Worm (Caenorhabditis elegans) whole organism, L1 larva: ENCODE measurements around the gene nhr-180.

Experiments
- C04F5.9 ChIP-seq: sonication (generic microtip); optimal IDR thresholded peaks from 2 replicates; lab custom pipeline; 2016; ENCODE audit warnings: missing genetic modification characterization, missing compliant biosample characterization
- F16B12.6 ChIP-seq: fragments of 150-350 bp; optimal IDR thresholded peaks from 2 replicates; lab custom pipeline; 2014; ENCODE audit warnings: missing biosample characterization, missing genetic modification characterization
- Y116A8C.19 ChIP-seq: sonication (generic microtip); optimal IDR thresholded peaks from 2 replicates; lab custom pipeline; 2016; ENCODE audit warnings: missing compliant biosample characterization, missing genetic modification characterization, borderline replicate concordance
- aly-2 ChIP-seq: fragments of 150-350 bp; optimal IDR thresholded peaks from 2 replicates; lab custom pipeline; 2014; ENCODE audit warnings: missing biosample characterization, missing genetic modification characterization
- ama-1 ChIP-seq: fragments of 150-350 bp; optimal IDR thresholded peaks from 2 replicates; lab custom pipeline; 2014
- blmp-1 ChIP-seq: fragments of 150-350 bp; optimal IDR thresholded peaks from 2 replicates; lab custom pipeline; 2014; ENCODE audit warnings: missing biosample characterization, missing genetic modification characterization
- ceh-63 ChIP-seq: fragments of 200-800 bp; sonication (Bioruptor generic); optimal IDR thresholded peaks from 2 replicates; lab custom pipeline; 2018; ENCODE audit warnings: mild to moderate bottlenecking, missing genetic modification characterization, missing compliant biosample characterization
- ceh-8 ChIP-seq: fragments of 200-800 bp; sonication (Bioruptor generic); optimal IDR thresholded peaks from 2 replicates; lab custom pipeline; 2018; ENCODE audit warnings: mild to moderate bottlenecking, missing genetic modification characterization, moderate library complexity, missing compliant biosample characterization
- ceh-82 ChIP-seq, 3 experiments: fragments of 150-350 bp in 1 of 3; sonication (generic microtip) in 2 of 3; optimal IDR thresholded peaks; 2 replicates each; lab custom pipeline; 2014 to 2017; ENCODE audit warnings: missing biosample characterization in 3 of 3, missing genetic modification characterization in 3 of 3
- ceh-88 ChIP-seq: fragments of 200-800 bp; sonication (Bioruptor generic); IDR thresholded peaks from 2 replicates; pipeline ENCODE4 v1.3.6; 2022; ENCODE audit warnings: missing genetic modification characterization, missing compliant biosample characterization
- ces-1 ChIP-seq: fragments of 150-350 bp; optimal IDR thresholded peaks from 2 replicates; lab custom pipeline; 2014; ENCODE audit warnings: missing biosample characterization, missing genetic modification reagents, missing genetic modification characterization
- dpl-1 ChIP-seq, 3 experiments: fragments of 150-350 bp in 2 of 3; sonication (generic microtip) in 1 of 3; optimal IDR thresholded peaks; 2 replicates each; lab custom pipeline; 2014 to 2017; ENCODE audit warnings: missing biosample characterization in 3 of 3, missing genetic modification characterization in 3 of 3, missing genetic modification reagents in 3 of 3
- efl-1 ChIP-seq, 4 experiments: fragments of 150-350 bp; optimal IDR thresholded peaks in 3 of 4; peaks in 1 of 4; 1 replicate in 1 of 4; 2 replicates in 3 of 4; lab custom pipeline; 2014; ENCODE audit warnings: missing biosample characterization in 2 of 4, missing genetic modification characterization in 2 of 4, missing genetic modification reagents in 2 of 4
- efl-3 ChIP-seq: fragments of 200-800 bp; sonication (Bioruptor generic); optimal IDR thresholded peaks from 2 replicates; lab custom pipeline; 2018; ENCODE audit warnings: mild to moderate bottlenecking, missing genetic modification characterization, missing compliant biosample characterization
- egl-13 ChIP-seq: sonication (generic microtip); optimal IDR thresholded peaks from 2 replicates; lab custom pipeline; 2016; ENCODE audit warnings: missing genotype, missing genetic modification reagents, missing genetic modification characterization, missing compliant biosample characterization
- elt-3 ChIP-seq, 6 experiments: fragments of 150-350 bp in 1 of 6; sonication (generic microtip); optimal IDR thresholded peaks; 2 replicates each; lab custom pipeline; 2017 to 2018; ENCODE audit warnings: missing biosample characterization in 6 of 6, missing genetic modification characterization in 6 of 6, inconsistent platforms in 1 of 6
- fkh-10 ChIP-seq: sonication (generic microtip); optimal IDR thresholded peaks from 2 replicates; lab custom pipeline; 2017; ENCODE audit warnings: missing biosample characterization, missing genetic modification reagents, missing genetic modification characterization
- fkh-4 ChIP-seq: sonication (generic microtip); optimal IDR thresholded peaks from 2 replicates; lab custom pipeline; 2016; ENCODE audit warnings: missing compliant biosample characterization, missing genetic modification characterization, borderline replicate concordance
- hlh-17 ChIP-seq: fragments of 200-800 bp; sonication (Bioruptor generic); optimal IDR thresholded peaks from 2 replicates; lab custom pipeline; 2018; ENCODE audit warnings: missing genetic modification characterization, mild to moderate bottlenecking, missing compliant biosample characterization, moderate library complexity, borderline replicate concordance
- hpl-2 ChIP-seq: fragments of 150-350 bp; optimal IDR thresholded peaks from 2 replicates; lab custom pipeline; 2014; ENCODE audit warnings: missing biosample characterization, missing genetic modification reagents, missing genetic modification characterization
- irx-1 ChIP-seq: sonication (generic microtip); optimal IDR thresholded peaks from 2 replicates; lab custom pipeline; 2016; ENCODE audit warnings: missing genetic modification characterization, missing compliant biosample characterization
- jun-1 ChIP-seq: fragments of 150-350 bp; optimal IDR thresholded peaks from 2 replicates; lab custom pipeline; 2014; ENCODE audit warnings: missing biosample characterization, missing genetic modification reagents, missing genetic modification characterization
- lin-13 ChIP-seq: fragments of 150-350 bp; optimal IDR thresholded peaks from 2 replicates; lab custom pipeline; 2014; ENCODE audit warnings: missing biosample characterization, missing genetic modification reagents, missing genetic modification characterization
- lin-14 ChIP-seq: fragments of 200-800 bp; sonication (Bioruptor generic); optimal IDR thresholded peaks from 2 replicates; lab custom pipeline; 2018; ENCODE audit warnings: mild to moderate bottlenecking, missing genetic modification characterization, moderate library complexity, missing compliant biosample characterization
- lin-35 ChIP-seq, 2 experiments: fragments of 150-350 bp; optimal IDR thresholded peaks; 2 replicates each; lab custom pipeline; 2014; ENCODE audit warnings: missing biosample characterization in 2 of 2, missing genetic modification characterization in 2 of 2, missing genetic modification reagents in 2 of 2
- lin-39 ChIP-seq: fragments of 150-350 bp; optimal IDR thresholded peaks from 2 replicates; lab custom pipeline; 2014; ENCODE audit warnings: missing biosample characterization, missing genetic modification reagents, missing genetic modification characterization
- lir-3 ChIP-seq: sonication (generic microtip); optimal IDR thresholded peaks from 2 replicates; lab custom pipeline; 2016; ENCODE audit warnings: mild to moderate bottlenecking, missing genetic modification characterization, moderate library complexity, missing compliant biosample characterization; ENCODE audit not compliant: poor library complexity
- lsy-2 ChIP-seq, 2 experiments: fragments of 150-350 bp; optimal IDR thresholded peaks; 2 replicates each; lab custom pipeline; 2014; ENCODE audit warnings: missing biosample characterization in 2 of 2, missing genetic modification characterization in 2 of 2
- nhr-11 ChIP-seq: fragments of 150-350 bp; optimal IDR thresholded peaks from 2 replicates; lab custom pipeline; 2014; ENCODE audit warnings: missing biosample characterization, missing genetic modification characterization
- nhr-12 ChIP-seq: sonication (generic microtip); optimal IDR thresholded peaks from 2 replicates; lab custom pipeline; 2017; ENCODE audit warnings: missing biosample characterization, missing genetic modification characterization
- nhr-19 ChIP-seq: fragments of 200-800 bp; sonication (Bioruptor generic); conservative IDR thresholded peaks from 2 replicates; pipeline ENCODE4 v1.3.6; 2022; ENCODE audit warnings: missing genetic modification characterization, missing compliant biosample characterization
- nhr-237 ChIP-seq: fragments of 150-350 bp; optimal IDR thresholded peaks from 2 replicates; lab custom pipeline; 2014; ENCODE audit warnings: missing biosample characterization, missing genetic modification characterization
- nhr-47 ChIP-seq: sonication (generic microtip); optimal IDR thresholded peaks from 2 replicates; lab custom pipeline; 2016; ENCODE audit warnings: mild to moderate bottlenecking, missing genetic modification characterization, moderate library complexity, missing compliant biosample characterization
- nhr-71 ChIP-seq: sonication (generic microtip); optimal IDR thresholded peaks from 2 replicates; lab custom pipeline; 2016; ENCODE audit warnings: mild to moderate bottlenecking, missing genetic modification characterization, moderate library complexity, missing compliant biosample characterization
- nhr-77 ChIP-seq: fragments of 150-350 bp; optimal IDR thresholded peaks from 2 replicates; lab custom pipeline; 2014; ENCODE audit warnings: missing biosample characterization, missing genetic modification characterization
- nhr-84 ChIP-seq: sonication (generic microtip); optimal IDR thresholded peaks from 2 replicates; lab custom pipeline; 2017; ENCODE audit warnings: missing biosample characterization, missing genetic modification characterization
- nhr-85 ChIP-seq: sonication (generic microtip); peaks from one replicate; lab custom pipeline; 2016; ENCODE audit warnings: missing genetic modification characterization, inconsistent platforms, missing compliant biosample characterization
- nhr-90 ChIP-seq: sonication (generic microtip); optimal IDR thresholded peaks from 2 replicates; lab custom pipeline; 2016; ENCODE audit warnings: mild to moderate bottlenecking, missing genetic modification characterization, missing compliant biosample characterization; ENCODE audit not compliant: poor library complexity
- pag-3 ChIP-seq: sonication (generic microtip); optimal IDR thresholded peaks from 2 replicates; lab custom pipeline; 2017; ENCODE audit warnings: missing genetic modification characterization, mild to moderate bottlenecking, missing compliant biosample characterization, antibody characterized with exemption, borderline replicate concordance; ENCODE audit not compliant: insufficient read depth
- pqm-1 ChIP-seq: sonication (generic microtip); optimal IDR thresholded peaks from 3 replicates; lab custom pipeline; 2017; ENCODE audit warnings: missing biosample characterization, missing genetic modification characterization
- rnt-1 ChIP-seq: sonication (generic microtip); optimal IDR thresholded peaks from 2 replicates; lab custom pipeline; 2016; ENCODE audit warnings: mild to moderate bottlenecking, missing genetic modification characterization, moderate library complexity, missing compliant biosample characterization
- snpc-4 ChIP-seq: fragments of 150-350 bp; optimal IDR thresholded peaks from 2 replicates; lab custom pipeline; 2014; ENCODE audit warnings: missing biosample characterization, missing genetic modification characterization
- snu-23 ChIP-seq: sonication (generic microtip); optimal IDR thresholded peaks from 2 replicates; lab custom pipeline; 2016; ENCODE audit warnings: missing genetic modification characterization, missing compliant biosample characterization
- sptf-1 ChIP-seq: fragments of 150-350 bp; optimal IDR thresholded peaks from 2 replicates; lab custom pipeline; 2014; ENCODE audit warnings: missing biosample characterization, missing genetic modification characterization
- sup-37 ChIP-seq: fragments of 200-800 bp; sonication (Bioruptor generic); optimal IDR thresholded peaks from 2 replicates; lab custom pipeline; 2018; ENCODE audit warnings: mild to moderate bottlenecking, missing genetic modification characterization, missing compliant biosample characterization
- swsn-7 ChIP-seq: sonication (generic microtip); optimal IDR thresholded peaks from 2 replicates; lab custom pipeline; 2016; ENCODE audit warnings: missing genetic modification characterization, missing compliant biosample characterization
- tbx-2 ChIP-seq: sonication (generic microtip); optimal IDR thresholded peaks from 2 replicates; lab custom pipeline; 2016; ENCODE audit warnings: missing genetic modification characterization, missing compliant biosample characterization
- unc-130 ChIP-seq: fragments of 150-350 bp; optimal IDR thresholded peaks from 2 replicates; lab custom pipeline; 2017; ENCODE audit warnings: missing biosample characterization, missing genetic modification characterization, inconsistent platforms
- unc-30 ChIP-seq: sonication (generic microtip); optimal IDR thresholded peaks from 2 replicates; lab custom pipeline; 2017; ENCODE audit warnings: missing biosample characterization, missing genetic modification characterization
- vab-15 ChIP-seq: sonication (generic microtip); optimal IDR thresholded peaks from 2 replicates; lab custom pipeline; 2017; ENCODE audit warnings: missing genotype, mild to moderate bottlenecking, missing genetic modification characterization, missing compliant biosample characterization
- zip-4 ChIP-seq: fragments of 200-800 bp; sonication (Bioruptor generic); optimal IDR thresholded peaks from 2 replicates; lab custom pipeline; 2018; ENCODE audit warnings: mild to moderate bottlenecking, missing genetic modification characterization, moderate library complexity, missing compliant biosample characterization
- ztf-11 ChIP-seq, 2 experiments: sonication (generic microtip); optimal IDR thresholded peaks; 2 replicates each; lab custom pipeline; 2016 to 2017; ENCODE audit warnings: missing genetic modification characterization in 2 of 2, missing biosample characterization in 1 of 2, missing compliant biosample characterization in 1 of 2
- ztf-4 ChIP-seq: fragments of 150-350 bp; optimal IDR thresholded peaks from 2 replicates; lab custom pipeline; 2014; ENCODE audit warnings: missing biosample characterization, missing genetic modification characterization

The nhr-180 gene

ce11 chrV:635630-636029 is 31.7 kb downstream of the nhr-180 start (continued):
- no peak for TF ChIP-seq Y116A8C.19 (tag; lab: Kevin White, UChicago)
- no peak for TF ChIP-seq fkh-10
- peak in 1 of 6 experiments; percentile 8 for TF ChIP-seq elt-3 (tag; optimal IDR thresholded peaks at IDR 0.05; lab: Kevin White, UChicago)
- no peak for TF ChIP-seq fkh-4 (tag; lab: Kevin White, UChicago)
- TF ChIP-seq nhr-19 (GFP tag; lab: Robert Waterston, UW) = no peak
- no peak for TF ChIP-seq ztf-11 (tag; optimal IDR thresholded peaks at IDR 0.05; lab: Kevin White, UChicago)
- no peak for TF ChIP-seq zip-4 (GFP tag; lab: Kevin White, UChicago)
- TF ChIP-seq lir-3 (tag; lab: Kevin White, UChicago) = no peak
- TF ChIP-seq tbx-2 = no peak
- TF ChIP-seq nhr-47 (tag; lab: Kevin White, UChicago) = no peak
- peak; percentile 44 for TF ChIP-seq snu-23 (GFP tag; lab: Kevin White, UChicago)
- TF ChIP-seq unc-30 (tag; lab: Kevin White, UChicago) = no peak
- TF ChIP-seq nhr-90 (tag; lab: Kevin White, UChicago) = peak; percentile 0
- TF ChIP-seq ama-1 = no peak
- TF ChIP-seq irx-1 = no peak
- no peak for TF ChIP-seq pqm-1
- no peak for TF ChIP-seq ceh-82 (tag; optimal IDR thresholded peaks at IDR 0.05; lab: Kevin White, UChicago)
- TF ChIP-seq vab-15 (tag; lab: Kevin White, UChicago) = no peak
- TF ChIP-seq pag-3 (tag; lab: Kevin White, UChicago) = no peak
- peak; percentile 95 for TF ChIP-seq lin-14
- no peak for TF ChIP-seq ceh-88 (GFP tag; lab: Robert Waterston, UW)
- TF ChIP-seq nhr-11 = no peak
- TF ChIP-seq nhr-71 (tag; lab: Kevin White, UChicago) = peak; percentile 27
- no peak for TF ChIP-seq nhr-12 (tag; lab: Kevin White, UChicago)
- TF ChIP-seq jun-1 (tag; lab: Kevin White, UChicago) = no peak
- TF ChIP-seq efl-3 (GFP tag; lab: Kevin White, UChicago) = no peak
- no peak for TF ChIP-seq hpl-2 (GFP tag; lab: Kevin White, UChicago)
- peak; percentile 80 for TF ChIP-seq nhr-85 (tag; lab: Kevin White, UChicago)
- peak; percentile 20 for TF ChIP-seq unc-130 (tag; lab: Kevin White, UChicago)
- no peak for TF ChIP-seq lin-13
- TF ChIP-seq ceh-63 (GFP tag; lab: Kevin White, UChicago) = no peak
- TF ChIP-seq rnt-1 = no peak
- peak in 1 of 2 experiments; percentile 67 for TF ChIP-seq lin-35 (GFP tag; optimal IDR thresholded peaks at IDR 0.05; lab: Kevin White, UChicago)
- TF ChIP-seq sup-37 = no peak
- TF ChIP-seq ces-1 = no peak
- TF ChIP-seq sptf-1 = no peak
- TF ChIP-seq lsy-2 (tag; optimal IDR thresholded peaks at IDR 0.05; lab: Kevin White, UChicago) = peak in 1 of 2 experiments; percentile 10
- no peak for TF ChIP-seq C04F5.9
- TF ChIP-seq snpc-4 (tag; lab: Kevin White, UChicago) = peak; percentile 66
- no peak for TF ChIP-seq dpl-1 (GFP tag; optimal IDR thresholded peaks at IDR 0.05; lab: Kevin White, UChicago)
- no peak for TF ChIP-seq nhr-84 (tag; lab: Kevin White, UChicago)
- no peak for TF ChIP-seq swsn-7
- no peak for TF ChIP-seq efl-1 (optimal IDR thresholded peaks at IDR 0.05; lab: Kevin White, UChicago)
- no peak for TF ChIP-seq efl-1 (GFP tag; optimal IDR thresholded peaks at IDR 0.05 in 1 of 2; lab: Kevin White, UChicago)
- no peak for TF ChIP-seq egl-13 (tag; lab: Kevin White, UChicago)
- TF ChIP-seq lin-39 (tag; lab: Kevin White, UChicago) = no peak
- TF ChIP-seq aly-2 = no peak
- TF ChIP-seq ceh-8 (GFP tag; lab: Kevin White, UChicago) = no peak
- TF ChIP-seq blmp-1 = peak; percentile 35
- TF ChIP-seq nhr-237 (tag; lab: Kevin White, UChicago) = no peak
- TF ChIP-seq ztf-4 (tag; lab: Kevin White, UChicago) = no peak
- TF ChIP-seq F16B12.6 (tag; lab: Kevin White, UChicago) = no peak
- TF ChIP-seq hlh-17 = no peak
- no peak for TF ChIP-seq nhr-77 (tag; lab: Kevin White, UChicago)
